Worm (Caenorhabditis elegans) whole organism, L4/young adult: ENCODE results near the gene sws-1.
"Not testable (repeated sequence)": the region's sequence is repeated elsewhere in the genome, so short reads cannot be mapped to it uniquely, and the experiment has no call there.

Source experiments
- W03F9.2 ChIP-seq: fragments of 150-350 bp; optimal IDR thresholded peaks from 2 replicates; lab custom pipeline; 2014; ENCODE audit warnings: missing biosample characterization, missing genetic modification characterization
- dao-5 ChIP-seq: sonication (generic microtip); optimal IDR thresholded peaks from 2 replicates; lab custom pipeline; 2016; ENCODE audit warnings: missing genotype, missing genetic modification characterization, moderate library complexity, missing compliant biosample characterization
- him-1 ChIP-seq: sonication (generic microtip); optimal IDR thresholded peaks from 2 replicates; lab custom pipeline; 2016; ENCODE audit warnings: missing genotype, missing genetic modification reagents, missing genetic modification characterization, missing compliant biosample characterization

Gene sws-1

ce11 chrV:18980980-18981529 lies at the start of gene sws-1, which contains the start of gene mrps-35:
TSS of gene sws-1 (minus strand) at chrV:18981479.
TSS of gene mrps-35 (plus strand) at chrV:18981306.
- no peak for TF ChIP-seq dao-5
- TF ChIP-seq him-1 (tag; lab: Kevin White, UChicago), result no peak
- TF ChIP-seq W03F9.2 (tag; lab: Kevin White, UChicago), result peak; percentile 57

- TF ChIP-seq him-1 (tag; lab: Kevin White, UChicago) (no peak), dao-5 (no peak), W03F9.2 (tag; lab: Kevin White, UChicago) (no peak)
Measured at ce11 chrV:19027338-19027737, 46.1 kb upstream of the sws-1 start.

ce11 chrV:19026163-19026562 lies 44.9 kb upstream of the sws-1 start, which contains the start of gene Y39B6A.25:
TSS of gene Y39B6A.25 (plus strand) at chrV:19026463.
- TF ChIP-seq W03F9.2 (tag; lab: Kevin White, UChicago), result no peak
- no peak for TF ChIP-seq dao-5
- no peak for TF ChIP-seq him-1 (tag; lab: Kevin White, UChicago)

- TF ChIP-seq W03F9.2 (tag; lab: Kevin White, UChicago) (no peak), dao-5 (no peak), him-1 (tag; lab: Kevin White, UChicago) (no peak)
Measured at ce11 chrV:19024683-19025082, 43.4 kb upstream of the sws-1 start, which contains the start of gene Y39B6A.29. TSS of gene Y39B6A.29 (minus strand) at chrV:19024783.

- TF ChIP-seq W03F9.2 (tag; lab: Kevin White, UChicago), result no peak
- TF ChIP-seq dao-5, result no peak
- TF ChIP-seq him-1 (tag; lab: Kevin White, UChicago), result no peak
Measured at ce11 chrV:19019239-19019638, 38.0 kb upstream of the sws-1 start.

ce11 chrV:19014273-19014672 lies 33.0 kb upstream of the sws-1 start, which contains the start of gene Y39B6A.30:
TSS of gene Y39B6A.30 (plus strand) at chrV:19014573.
- TF ChIP-seq W03F9.2 (tag; lab: Kevin White, UChicago); dao-5; him-1 (tag; lab: Kevin White, UChicago): not testable (repeated sequence)

- TF ChIP-seq him-1 (tag; lab: Kevin White, UChicago) (no peak), dao-5 (no peak), W03F9.2 (tag; lab: Kevin White, UChicago) (no peak)
Measured at ce11 chrV:19013215-19013614, 31.9 kb upstream of the sws-1 start.

ce11 chrV:19010405-19010804 lies 29.1 kb upstream of the sws-1 start:
- TF ChIP-seq dao-5 (no peak), him-1 (tag; lab: Kevin White, UChicago) (no peak), W03F9.2 (tag; lab: Kevin White, UChicago) (no peak)

- no peak for TF ChIP-seq dao-5
- TF ChIP-seq W03F9.2 (tag; lab: Kevin White, UChicago), result no peak
- no peak for TF ChIP-seq him-1 (tag; lab: Kevin White, UChicago)
Measured at ce11 chrV:19001656-19002055, 20.4 kb upstream of the sws-1 start, which contains the start of gene Y39B6A.33. TSS of gene Y39B6A.33 (plus strand) at chrV:19001956.

- TF ChIP-seq him-1 (tag; lab: Kevin White, UChicago), result no peak
- no peak for TF ChIP-seq W03F9.2 (tag; lab: Kevin White, UChicago)
- no peak for TF ChIP-seq dao-5
Measured at ce11 chrV:19001016-19001415, 19.7 kb upstream of the sws-1 start, which contains the start of gene Y39B6A.34. TSS of gene Y39B6A.34 (plus strand) at chrV:19001018.

ce11 chrV:19000542-19000941 lies 19.3 kb upstream of the sws-1 start:
- no peak for TF ChIP-seq him-1 (tag; lab: Kevin White, UChicago)
- no peak for TF ChIP-seq W03F9.2 (tag; lab: Kevin White, UChicago)
- TF ChIP-seq dao-5, result no peak

- TF ChIP-seq dao-5 (no peak), W03F9.2 (tag; lab: Kevin White, UChicago) (no peak), him-1 (tag; lab: Kevin White, UChicago) (no peak)
Measured at ce11 chrV:18998045-18998444, 16.8 kb upstream of the sws-1 start, which contains the start of gene tgt-2. TSS of gene tgt-2 (plus strand) at chrV:18998345.

ce11 chrV:18993535-18993990 lies 12.3 kb upstream of the sws-1 start, which contains the start of gene gtf-2F2:
TSS of gene gtf-2F2 (plus strand) at chrV:18993940.
- TF ChIP-seq him-1 (tag; lab: Kevin White, UChicago), result no peak
- TF ChIP-seq dao-5, result no peak
- no peak for TF ChIP-seq W03F9.2 (tag; lab: Kevin White, UChicago)

ce11 chrV:18993017-18993416 lies 11.7 kb upstream of the sws-1 start:
- TF ChIP-seq dao-5, result no peak
- no peak for TF ChIP-seq W03F9.2 (tag; lab: Kevin White, UChicago)
- no peak for TF ChIP-seq him-1 (tag; lab: Kevin White, UChicago)
